Fruit fly (Drosophila melanogaster): ENCODE measurements around the gene Galk.

The Galk gene

dm6 chr3L:8974478-8975477 lies 11.1 kb downstream of the Galk start, which contains the start of the genes pix and Srp68 (continued):
- TF ChIP-seq jumu (GFP tag; optimal IDR thresholded peaks at IDR 0.05) (peak; percentile 16), ab (GFP tag; optimal IDR thresholded peaks at IDR 0.05) (no peak), slou (GFP tag; optimal IDR thresholded peaks at IDR 0.05) (peak; percentile 57), TFAM (GFP tag; optimal IDR thresholded peaks at IDR 0.05) (no peak), CG8359 (GFP tag; optimal IDR thresholded peaks at IDR 0.05; ENCODE audit: borderline replicate concordance) (no peak), CG2202 (tag; optimal IDR thresholded peaks at IDR 0.05) (no peak), zen (tag; optimal IDR thresholded peaks at IDR 0.05) (peak; percentile 47), tll (GFP tag; optimal IDR thresholded peaks at IDR 0.05) (no peak), CG18619 (GFP tag; optimal IDR thresholded peaks at IDR 0.05) (peak; percentile 50), run (tag; optimal IDR thresholded peaks at IDR 0.05) (no peak), CG2889 (GFP tag; IDR thresholded peaks at IDR 0.05) (no peak), Ssrp (tag; optimal IDR thresholded peaks at IDR 0.05) (peak; percentile 34), nerfin-1 (tag; optimal IDR thresholded peaks at IDR 0.05) (peak; percentile 63), Meics (GFP tag; optimal IDR thresholded peaks at IDR 0.05) (no peak), Lim3 (GFP tag; IDR thresholded peaks at IDR 0.05) (no peak), ap (GFP tag; IDR thresholded peaks at IDR 0.05) (no peak), Dip3 (GFP tag; optimal IDR thresholded peaks at IDR 0.05) (peak; percentile 49), hkb (optimal IDR thresholded peaks at IDR 0.05) (no peak), hkb (GFP tag; IDR thresholded peaks at IDR 0.05) (no peak), CG8388 (GFP tag; optimal IDR thresholded peaks at IDR 0.05) (no peak), tin (GFP tag; optimal IDR thresholded peaks at IDR 0.05) (peak; percentile 57), sob (GFP tag; IDR thresholded peaks at IDR 0.05) (peak; percentile 66), CG17359 (tag; optimal IDR thresholded peaks at IDR 0.05) (peak; percentile 27), CG30431 (GFP tag; optimal IDR thresholded peaks at IDR 0.05) (peak; percentile 17), ken (GFP tag; IDR thresholded peaks at IDR 0.05) (0 out of 3 replicates have a peak, but pooled peaks have one; percentile 48), slbo (GFP tag; IDR thresholded peaks at IDR 0.05) (peak; percentile 65; the same call in 1 of the 2 replicates), wek (GFP tag; optimal IDR thresholded peaks at IDR 0.05) (no peak), CG2199 (GFP tag; IDR thresholded peaks at IDR 0.05) (no peak), cad (GFP tag; optimal IDR thresholded peaks at IDR 0.05) (no peak), CG10147 (GFP tag; optimal IDR thresholded peaks at IDR 0.05) (peak; percentile 63), org-1 (GFP tag; optimal IDR thresholded peaks at IDR 0.05) (no peak), Atf-2 (GFP tag; optimal IDR thresholded peaks at IDR 0.05) (no peak), CG18476 (GFP tag; optimal IDR thresholded peaks at IDR 0.05) (peak; percentile 40), CG3847 (GFP tag; IDR thresholded peaks at IDR 0.05) (peak; percentile 77), fru (optimal IDR thresholded peaks at IDR 0.05) (no peak), bsh (GFP tag; optimal IDR thresholded peaks at IDR 0.05) (peak in 1 of 2 experiments; percentile 36), repo (GFP tag; optimal IDR thresholded peaks at IDR 0.05) (no peak), CG8765 (GFP tag; IDR thresholded peaks at IDR 0.05) (no peak), tna (GFP tag; IDR thresholded peaks at IDR 0.05; ENCODE audit: partially characterized antibody) (peak; percentile 16; the same call in 1 of the 2 replicates), chn (GFP tag; optimal IDR thresholded peaks at IDR 0.05) (peak; percentile 59), CG8478 (optimal IDR thresholded peaks at IDR 0.05) (no peak), seq (GFP tag; IDR thresholded peaks at IDR 0.05) (no peak), CG32532 (GFP tag; IDR thresholded peaks at IDR 0.05) (0 out of 2 replicates have a peak, but pooled peaks have one; percentile 29), Aef1 (GFP tag; IDR thresholded peaks at IDR 0.05) (no peak; the same call in 2 of the 3 replicates), HmgD (GFP tag; optimal IDR thresholded peaks at IDR 0.05) (no peak), CG10654 (GFP tag; optimal IDR thresholded peaks at IDR 0.05) (peak; percentile 27), CG15073 (GFP tag; optimal IDR thresholded peaks at IDR 0.05) (no peak), Sry-β (GFP tag; optimal IDR thresholded peaks at IDR 0.05) (peak; percentile 76), ranshi (GFP tag; IDR thresholded peaks at IDR 0.05) (peak; percentile 38; the same call in 1 of the 2 replicates)
